Fruit fly (Drosophila melanogaster): ENCODE measurements around the gene Toll-9.

Toll-9 gene

DNA sequence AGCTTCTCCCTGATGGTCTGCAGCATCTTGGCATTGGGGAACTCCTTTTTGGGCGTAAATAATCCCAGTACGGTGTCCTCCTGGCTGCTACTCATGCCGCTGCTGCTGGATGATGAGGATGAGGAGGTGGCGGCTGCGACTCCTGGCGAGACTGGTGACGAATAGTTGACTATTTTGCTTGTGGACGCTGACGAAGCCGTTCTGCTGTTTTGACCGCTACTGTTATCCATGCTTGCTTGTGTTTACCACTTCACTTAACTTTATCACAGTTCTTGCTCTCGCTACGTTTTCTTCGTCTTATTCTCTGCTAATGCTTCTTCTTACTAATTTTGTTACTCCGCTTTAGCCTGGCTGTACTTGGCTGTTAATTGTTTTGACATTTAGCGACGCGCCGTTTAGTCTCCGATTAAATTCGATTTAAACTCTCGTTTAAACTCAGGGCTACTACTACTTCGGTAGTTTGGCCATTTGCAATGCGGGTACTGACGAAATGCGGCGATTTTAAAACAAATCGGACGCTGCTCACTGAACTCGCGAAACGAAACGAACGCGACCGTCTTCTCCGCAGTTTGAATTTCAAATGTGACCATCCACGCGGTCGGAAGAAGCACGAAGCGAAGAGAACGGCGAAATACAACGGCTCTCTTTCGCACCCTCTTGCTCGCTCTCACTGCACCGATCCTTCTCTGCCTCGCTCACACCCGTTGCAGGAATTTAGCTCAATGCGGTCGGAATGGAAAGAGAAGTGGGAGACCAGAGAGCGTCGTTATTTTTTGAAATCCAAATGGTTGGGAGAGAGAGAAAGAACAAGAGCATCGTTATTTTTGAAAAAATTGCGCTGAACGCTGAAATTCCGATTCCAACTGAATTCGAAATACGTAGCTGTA is 34.7 kb upstream of the Toll-9 start, which contains the start of gene trbl (continued):
- TF ChIP-seq zfh2 (GFP tag; optimal IDR thresholded peaks at IDR 0.05): no peak
- TF ChIP-seq Vsx1 (GFP tag; optimal IDR thresholded peaks at IDR 0.05): peak; percentile 22
- TF ChIP-seq MBD-R2 (GFP tag; IDR thresholded peaks at IDR 0.05): peak; percentile 23; the same call in 1 of the 2 replicates
- no peak for TF ChIP-seq lov (optimal IDR thresholded peaks at IDR 0.05)
- 0 out of 3 replicates have a peak, but pooled peaks have one; percentile 66 for TF ChIP-seq lov (GFP tag; IDR thresholded peaks at IDR 0.05)
- TF ChIP-seq org-1 (GFP tag; optimal IDR thresholded peaks at IDR 0.05): no peak
- peak; percentile 22 for TF ChIP-seq D (optimal IDR thresholded peaks at IDR 0.05)
- no peak for TF ChIP-seq D (GFP tag; optimal IDR thresholded peaks at IDR 0.05)
- TF ChIP-seq D19B (GFP tag; optimal IDR thresholded peaks at IDR 0.05): no peak
- no peak for TF ChIP-seq lmd (GFP tag; IDR thresholded peaks at IDR 0.05)
- no peak for TF ChIP-seq CG5180 (GFP tag; optimal IDR thresholded peaks at IDR 0.05)
- TF ChIP-seq CG17802 (tag; optimal IDR thresholded peaks at IDR 0.05): no peak
- TF ChIP-seq CG7271 (tag; optimal IDR thresholded peaks at IDR 0.05): peak; percentile 54
- TF ChIP-seq CG12659 (GFP tag; optimal IDR thresholded peaks at IDR 0.05): peak; percentile 22
- TF ChIP-seq tna (GFP tag; IDR thresholded peaks at IDR 0.05; ENCODE audit: partially characterized antibody): no peak; the same call in 1 of the 2 replicates
- no peak for TF ChIP-seq CG18262 (tag; optimal IDR thresholded peaks at IDR 0.05)
- no peak for TF ChIP-seq Hr3 (GFP tag; optimal IDR thresholded peaks at IDR 0.05)
- TF ChIP-seq CG1603 (tag; optimal IDR thresholded peaks at IDR 0.05): peak; percentile 27
- no peak for TF ChIP-seq CG14014 (GFP tag; IDR thresholded peaks at IDR 0.05)
- no peak for TF ChIP-seq Drgx (GFP tag; IDR thresholded peaks at IDR 0.05)
- no peak for TF ChIP-seq CG17912 (GFP tag; optimal IDR thresholded peaks at IDR 0.05)
- TF ChIP-seq crc (GFP tag; optimal IDR thresholded peaks at IDR 0.05): no peak
- TF ChIP-seq sima (GFP tag; optimal IDR thresholded peaks at IDR 0.05): no peak
- no peak for TF ChIP-seq toy (GFP tag; IDR thresholded peaks at IDR 0.05)
- no peak for TF ChIP-seq da (GFP tag; optimal IDR thresholded peaks at IDR 0.05)
- TF ChIP-seq nom (GFP tag; optimal IDR thresholded peaks at IDR 0.05): peak; percentile 58
- TF ChIP-seq PHDP (tag; optimal IDR thresholded peaks at IDR 0.05): peak; percentile 27
- no peak for TF ChIP-seq Atf-2 (GFP tag; optimal IDR thresholded peaks at IDR 0.05)
- no peak for TF ChIP-seq peb (GFP tag; IDR thresholded peaks at IDR 0.05)
- TF ChIP-seq lbe (GFP tag; optimal IDR thresholded peaks at IDR 0.05): peak; percentile 10
- TF ChIP-seq CG12236 (GFP tag; optimal IDR thresholded peaks at IDR 0.05): no peak
- peak; percentile 11 for TF ChIP-seq CG12744 (GFP tag; optimal IDR thresholded peaks at IDR 0.05)
- no peak for TF ChIP-seq ssp (GFP tag; IDR thresholded peaks at IDR 0.05)
- TF ChIP-seq CG14667 (GFP tag; IDR thresholded peaks at IDR 0.05): no peak
- TF ChIP-seq Sry-β (GFP tag; optimal IDR thresholded peaks at IDR 0.05): no peak
- peak; percentile 60 for TF ChIP-seq E2f2 (GFP tag; IDR thresholded peaks at IDR 0.05)
- TF ChIP-seq CG15269 (tag; optimal IDR thresholded peaks at IDR 0.05): peak; percentile 27
- TF ChIP-seq HLHmδ (GFP tag; optimal IDR thresholded peaks at IDR 0.05): peak; percentile 60
- no peak for TF ChIP-seq CG12391 (tag; optimal IDR thresholded peaks at IDR 0.05)
- TF ChIP-seq ranshi (GFP tag; IDR thresholded peaks at IDR 0.05): 0 out of 2 replicates have a peak, but pooled peaks have one; percentile 7
- TF ChIP-seq fu2 (GFP tag; optimal IDR thresholded peaks at IDR 0.05): no peak
- peak; percentile 74 for TF ChIP-seq Fer1 (GFP tag; optimal IDR thresholded peaks at IDR 0.05)
- no peak for TF ChIP-seq Taf1 (GFP tag; IDR thresholded peaks at IDR 0.05)
- peak; percentile 45 for TF ChIP-seq run (tag; optimal IDR thresholded peaks at IDR 0.05)
- no peak for TF ChIP-seq CG11696 (GFP tag; IDR thresholded peaks at IDR 0.05)
- peak; percentile 13 for TF ChIP-seq Kr (GFP tag; optimal IDR thresholded peaks at IDR 0.05)
- no peak for TF ChIP-seq CG7928 (GFP tag; optimal IDR thresholded peaks at IDR 0.05)
- no peak for TF ChIP-seq CG43689 (GFP tag; IDR thresholded peaks at IDR 0.05)
- no peak for TF ChIP-seq Lhr (GFP tag; optimal IDR thresholded peaks at IDR 0.05)
- no peak for TF ChIP-seq CG18764 (GFP tag; optimal IDR thresholded peaks at IDR 0.05)

Measured in whole organism, embryonic.